Worm (Caenorhabditis elegans) whole organism, mixed stage, embryonic: Measurements from ENCODE around the gene smex-2.
"Not testable (repeated sequence)": the region's sequence is repeated elsewhere in the genome, so short reads cannot be mapped to it uniquely, and the experiment has no call there.

ENCODE experiments used
- M03D4.4 ChIP-seq: sonication (generic microtip); optimal IDR thresholded peaks from 2 replicates; lab custom pipeline; 2017; ENCODE audit warnings: mild to moderate bottlenecking, missing genetic modification characterization, missing compliant biosample characterization
- bed-3 ChIP-seq: fragments of 200-800 bp; sonication (Bioruptor generic); optimal IDR thresholded peaks from 3 replicates; lab custom pipeline; 2018; ENCODE audit warnings: mild to moderate bottlenecking, missing genetic modification characterization, moderate library complexity, missing compliant biosample characterization
- ceh-39 ChIP-seq: fragments of 150-350 bp; optimal IDR thresholded peaks from 2 replicates; lab custom pipeline; 2014; ENCODE audit warnings: missing biosample characterization, missing genetic modification characterization
- ceh-83 ChIP-seq: fragments of 200-800 bp; sonication (Bioruptor generic); optimal IDR thresholded peaks from 2 replicates; lab custom pipeline; 2018; ENCODE audit warnings: mild to moderate bottlenecking, missing genetic modification characterization, missing compliant biosample characterization
- ces-1 ChIP-seq: fragments of 150-350 bp; optimal IDR thresholded peaks from 2 replicates; lab custom pipeline; 2014; ENCODE audit warnings: missing biosample characterization, missing genetic modification reagents, missing genetic modification characterization
- cnd-1 ChIP-seq: fragments of 200-800 bp; sonication (Bioruptor generic); optimal IDR thresholded peaks from 2 replicates; lab custom pipeline; 2018; ENCODE audit warnings: mild to moderate bottlenecking, missing genetic modification characterization, missing compliant biosample characterization
- drap-1 ChIP-seq: fragments of 200-800 bp; sonication (Bioruptor generic); optimal IDR thresholded peaks from 3 replicates; lab custom pipeline; 2018; ENCODE audit warnings: mild to moderate bottlenecking, missing genetic modification characterization, missing compliant biosample characterization
- elt-1 ChIP-seq: sonication (generic microtip); optimal IDR thresholded peaks from 2 replicates; lab custom pipeline; 2017; ENCODE audit warnings: missing genetic modification characterization, mild to moderate bottlenecking, missing compliant biosample characterization, antibody characterized with exemption, moderate library complexity, borderline replicate concordance; ENCODE audit not compliant: insufficient read depth
- elt-3 ChIP-seq: fragments of 150-350 bp; optimal IDR thresholded peaks from 2 replicates; lab custom pipeline; 2014; ENCODE audit warnings: missing biosample characterization, missing genetic modification characterization
- flh-1 ChIP-seq: fragments of 200-800 bp; sonication (Bioruptor generic); optimal IDR thresholded peaks from 2 replicates; lab custom pipeline; 2018; ENCODE audit warnings: mild to moderate bottlenecking, missing genetic modification characterization, moderate library complexity, missing compliant biosample characterization
- lin-13 ChIP-seq: fragments of 150-350 bp; optimal IDR thresholded peaks from 2 replicates; lab custom pipeline; 2014; ENCODE audit warnings: missing biosample characterization, missing genetic modification characterization
- lin-32 ChIP-seq: fragments of 200-800 bp; sonication (Bioruptor generic); optimal IDR thresholded peaks from 2 replicates; lab custom pipeline; 2018; ENCODE audit warnings: mild to moderate bottlenecking, missing genetic modification characterization, missing compliant biosample characterization
- lsy-2 ChIP-seq: fragments of 150-350 bp; optimal IDR thresholded peaks from 2 replicates; lab custom pipeline; 2014; ENCODE audit warnings: missing biosample characterization, missing genetic modification characterization
- mab-5 ChIP-seq: fragments of 150-350 bp; optimal IDR thresholded peaks from 2 replicates; lab custom pipeline; 2014; ENCODE audit warnings: missing biosample characterization, missing genetic modification characterization
- mep-1 ChIP-seq: fragments of 150-350 bp; optimal IDR thresholded peaks from 2 replicates; lab custom pipeline; 2017; ENCODE audit warnings: missing biosample characterization, missing genetic modification reagents, missing genetic modification characterization, inconsistent platforms
- mls-2 ChIP-seq: sonication (generic microtip); optimal IDR thresholded peaks from 2 replicates; lab custom pipeline; 2016; ENCODE audit warnings: mild to moderate bottlenecking, missing genetic modification characterization, moderate library complexity, missing compliant biosample characterization
- nhr-12 ChIP-seq: fragments of 150-350 bp; optimal IDR thresholded peaks from 2 replicates; lab custom pipeline; 2014; ENCODE audit warnings: missing biosample characterization, missing genetic modification characterization
- nhr-2 ChIP-seq: fragments of 150-350 bp; optimal IDR thresholded peaks from 2 replicates; lab custom pipeline; 2014; ENCODE audit warnings: missing biosample characterization, missing genetic modification characterization
- nhr-237 ChIP-seq: fragments of 150-350 bp; optimal IDR thresholded peaks from 2 replicates; lab custom pipeline; 2014; ENCODE audit warnings: missing biosample characterization, missing genetic modification characterization
- nhr-28 ChIP-seq: fragments of 150-350 bp; optimal IDR thresholded peaks from 2 replicates; lab custom pipeline; 2014; ENCODE audit warnings: missing biosample characterization, missing genetic modification characterization
- nhr-76 ChIP-seq: sonication (generic microtip); optimal IDR thresholded peaks from 2 replicates; lab custom pipeline; 2017; ENCODE audit warnings: missing biosample characterization, missing genetic modification characterization
- pha-4 ChIP-seq: fragments of 150-350 bp; optimal IDR thresholded peaks from 2 replicates; lab custom pipeline; 2018; ENCODE audit warnings: missing biosample characterization, missing genetic modification reagents, missing genetic modification characterization
- sem-2 ChIP-seq: fragments of 200-800 bp; sonication (Bioruptor generic); optimal IDR thresholded peaks from 2 replicates; lab custom pipeline; 2018; ENCODE audit warnings: mild to moderate bottlenecking, missing genetic modification characterization, missing compliant biosample characterization
- snpc-4 ChIP-seq: fragments of 150-350 bp; optimal IDR thresholded peaks from 2 replicates; lab custom pipeline; 2014; ENCODE audit warnings: missing biosample characterization, missing genetic modification characterization
- sptf-1 ChIP-seq: sonication (generic microtip); optimal IDR thresholded peaks from 2 replicates; lab custom pipeline; 2017; ENCODE audit warnings: mild to moderate bottlenecking, missing genetic modification characterization, moderate library complexity, missing compliant biosample characterization
- tbx-8 ChIP-seq: fragments of 200-800 bp; sonication (Bioruptor generic); optimal IDR thresholded peaks from 2 replicates; lab custom pipeline; 2018; ENCODE audit warnings: mild to moderate bottlenecking, missing genetic modification characterization, moderate library complexity, missing compliant biosample characterization
- unc-120 ChIP-seq: sonication (generic microtip); optimal IDR thresholded peaks from 2 replicates; lab custom pipeline; 2017; ENCODE audit warnings: missing genetic modification characterization, missing compliant biosample characterization; ENCODE audit not compliant: poor library complexity, severe bottlenecking
- unc-39 ChIP-seq: fragments of 150-350 bp; optimal IDR thresholded peaks from 2 replicates; lab custom pipeline; 2014; ENCODE audit warnings: missing biosample characterization, missing genetic modification characterization
- unc-62 ChIP-seq: fragments of 150-350 bp; optimal IDR thresholded peaks from 2 replicates; lab custom pipeline; 2014; ENCODE audit warnings: missing biosample characterization, missing genetic modification reagents, missing genetic modification characterization
- zip-8 ChIP-seq: fragments of 150-350 bp; optimal IDR thresholded peaks from 2 replicates; lab custom pipeline; 2014; ENCODE audit warnings: missing biosample characterization, missing genetic modification characterization
- ztf-11 ChIP-seq: fragments of 150-350 bp; optimal IDR thresholded peaks from 2 replicates; lab custom pipeline; 2014; ENCODE audit warnings: missing biosample characterization, missing genetic modification characterization

The smex-2 gene

ce11 chrX:2026342-2026741 is 12.9 kb downstream of the smex-2 start, which contains the start of gene Y102A11A.2:
Gene Y102A11A.2 (plus strand): TSS chrX:2026642.
- TF ChIP-seq ces-1 (GFP tag; lab: Kevin White, UChicago); nhr-76 (tag; lab: Kevin White, UChicago); sem-2 (GFP tag; lab: Kevin White, UChicago): not testable (repeated sequence)

ce11 chrX:2021558-2021957 is 17.7 kb downstream of the smex-2 start:
- no peak for TF ChIP-seq sptf-1 (tag; lab: Kevin White, UChicago)
- TF ChIP-seq zip-8 (tag; lab: Kevin White, UChicago): no peak
- TF ChIP-seq unc-39: no peak
- TF ChIP-seq lin-13 (tag; lab: Kevin White, UChicago): no peak
- no peak for TF ChIP-seq ces-1 (GFP tag; lab: Kevin White, UChicago)
- no peak for TF ChIP-seq nhr-237
- TF ChIP-seq unc-120 (tag; lab: Kevin White, UChicago): no peak
- TF ChIP-seq ztf-11: no peak
- no peak for TF ChIP-seq bed-3 (GFP tag; lab: Kevin White, UChicago)
- TF ChIP-seq, all 35 proteins: peak for 0

ce11 chrX:2018848-2019247 is 20.4 kb downstream of the smex-2 start, which contains the start of gene Y102A11A.3:
Gene Y102A11A.3 (plus strand): TSS chrX:2019148.
- TF ChIP-seq mep-1 (no peak), elt-3 (tag; lab: Kevin White, UChicago) (no peak), lsy-2 (tag; lab: Kevin White, UChicago) (no peak), snpc-4 (tag; lab: Kevin White, UChicago) (no peak), nhr-28 (tag; lab: Kevin White, UChicago) (no peak), ceh-39 (tag; lab: Kevin White, UChicago) (no peak), unc-62 (GFP tag; lab: Kevin White, UChicago) (no peak), nhr-2 (tag; lab: Kevin White, UChicago) (no peak), mab-5 (tag; lab: Kevin White, UChicago) (no peak), nhr-237 (no peak), sptf-1 (tag; lab: Kevin White, UChicago) (no peak), flh-1 (GFP tag; lab: Kevin White, UChicago) (no peak), ztf-11 (no peak), drap-1 (no peak)

ce11 chrX:2018211-2018610 is 21.0 kb downstream of the smex-2 start:
- TF ChIP-seq tbx-8 (GFP tag; lab: Kevin White, UChicago) (no peak), elt-3 (tag; lab: Kevin White, UChicago) (no peak), pha-4 (no peak), nhr-76 (tag; lab: Kevin White, UChicago) (no peak), ztf-11 (no peak), unc-120 (tag; lab: Kevin White, UChicago) (no peak), nhr-12 (tag; lab: Kevin White, UChicago) (no peak), ceh-83 (GFP tag; lab: Kevin White, UChicago) (no peak), bed-3 (GFP tag; lab: Kevin White, UChicago) (no peak), lin-32 (GFP tag; lab: Kevin White, UChicago) (no peak), unc-62 (GFP tag; lab: Kevin White, UChicago) (no peak), M03D4.4 (no peak)

ce11 chrX:2014521-2014920 is 24.7 kb downstream of the smex-2 start:
- TF ChIP-seq mep-1: no peak
- no peak for TF ChIP-seq mls-2
- TF ChIP-seq unc-62 (GFP tag; lab: Kevin White, UChicago): no peak
- TF ChIP-seq unc-39: no peak
- TF ChIP-seq snpc-4 (tag; lab: Kevin White, UChicago): no peak
- no peak for TF ChIP-seq nhr-28 (tag; lab: Kevin White, UChicago)
- no peak for TF ChIP-seq nhr-237
- TF ChIP-seq ces-1 (GFP tag; lab: Kevin White, UChicago): no peak
- TF ChIP-seq drap-1: no peak
- TF ChIP-seq nhr-76 (tag; lab: Kevin White, UChicago): no peak
- no peak for TF ChIP-seq elt-1

ce11 chrX:2013912-2014311 is 25.3 kb downstream of the smex-2 start:
- TF ChIP-seq nhr-76 (tag; lab: Kevin White, UChicago) (no peak), nhr-2 (tag; lab: Kevin White, UChicago) (no peak), nhr-237 (no peak), tbx-8 (GFP tag; lab: Kevin White, UChicago) (no peak), mep-1 (no peak), nhr-12 (tag; lab: Kevin White, UChicago) (no peak), cnd-1 (tag; lab: Kevin White, UChicago) (no peak), lin-13 (tag; lab: Kevin White, UChicago) (no peak), mab-5 (tag; lab: Kevin White, UChicago) (no peak), snpc-4 (tag; lab: Kevin White, UChicago) (no peak), M03D4.4 (no peak), pha-4 (no peak)
